Fruit fly (Drosophila melanogaster): ENCODE measurements around the gene CG10512.
A peak's percentile ranks its signal among the peaks of the same experiment; 100 is the strongest.

The CG10512 gene

dm6 chr3L:21202777-21203282 lies at the start of gene CG10512, which contains the start of the genes Targ1 and Targ2:
TSS of gene CG10512 (plus strand) at chr3L:21202920.
TSS of gene Targ1 (minus strand) at chr3L:21202882.
TSS of gene Targ2 (minus strand) at chr3L:21203232.
- TF ChIP-seq Eip93F (GFP tag; optimal IDR thresholded peaks at IDR 0.05) (no peak), CG1621 (tag; optimal IDR thresholded peaks at IDR 0.05) (no peak), spab (GFP tag; optimal IDR thresholded peaks at IDR 0.05) (no peak), esn (GFP tag; optimal IDR thresholded peaks at IDR 0.05) (no peak), Hr4 (GFP tag; optimal IDR thresholded peaks at IDR 0.05) (no peak), CG6276 (GFP tag; optimal IDR thresholded peaks at IDR 0.05) (peak; percentile 41), CG6792 (GFP tag; optimal IDR thresholded peaks at IDR 0.05) (no peak), fkh (GFP tag; optimal IDR thresholded peaks at IDR 0.05) (peak; percentile 19), CG7368 (GFP tag; optimal IDR thresholded peaks at IDR 0.05) (no peak), CG6854 (GFP tag; optimal IDR thresholded peaks at IDR 0.05) (no peak), CG8119 (GFP tag; IDR thresholded peaks at IDR 0.05) (no peak), CG15336 (GFP tag; IDR thresholded peaks at IDR 0.05) (no peak), Eip78C (GFP tag) (peak; percentile 75), CG9139 (GFP tag; optimal IDR thresholded peaks at IDR 0.05) (no peak), vri (GFP tag; optimal IDR thresholded peaks at IDR 0.05) (no peak), CG3919 (GFP tag; optimal IDR thresholded peaks at IDR 0.05) (no peak), CG6163 (GFP tag; IDR thresholded peaks at IDR 0.05) (peak; percentile 30; the same call in 1 of the 3 replicates), pdm3 (GFP tag; optimal IDR thresholded peaks at IDR 0.05) (no peak), CG4318 (GFP tag; optimal IDR thresholded peaks at IDR 0.05) (no peak), salr (GFP tag; optimal IDR thresholded peaks at IDR 0.05) (no peak), CG11294 (GFP tag; IDR thresholded peaks at IDR 0.05) (no peak), dac (GFP tag; optimal IDR thresholded peaks at IDR 0.05) (no peak), CG31627 (GFP tag; optimal IDR thresholded peaks at IDR 0.05) (no peak), CG8632 (GFP tag; optimal IDR thresholded peaks at IDR 0.05) (no peak), ss (GFP tag; optimal IDR thresholded peaks at IDR 0.05) (peak; percentile 6 to 56), dsx (GFP tag; optimal IDR thresholded peaks at IDR 0.05; ENCODE audit: poor library complexity, severe bottlenecking) (no peak), eg (GFP tag; IDR thresholded peaks at IDR 0.05) (no peak), CG3032 (tag; optimal IDR thresholded peaks at IDR 0.05) (no peak), CG8319 (GFP tag; optimal IDR thresholded peaks at IDR 0.05) (no peak), Blimp-1 (GFP tag; optimal IDR thresholded peaks at IDR 0.05) (peak; percentile 51), Smox (GFP tag; optimal IDR thresholded peaks at IDR 0.05) (no peak), Ets96B (tag; optimal IDR thresholded peaks at IDR 0.05) (no peak), CG11902 (GFP tag; optimal IDR thresholded peaks at IDR 0.05) (no peak), CG10631 (GFP tag; optimal IDR thresholded peaks at IDR 0.05) (no peak), net (GFP tag; optimal IDR thresholded peaks at IDR 0.05) (no peak)

- TF ChIP-seq spab (GFP tag; optimal IDR thresholded peaks at IDR 0.05) = peak; percentile 68
- peak; percentile 87 for TF ChIP-seq CG6276 (GFP tag; optimal IDR thresholded peaks at IDR 0.05)
- TF ChIP-seq CG6808 (GFP tag; optimal IDR thresholded peaks at IDR 0.05) = peak; percentile 73
- peak; percentile 76 for TF ChIP-seq CG8632 (GFP tag; optimal IDR thresholded peaks at IDR 0.05)
- TF ChIP-seq CG7368 (GFP tag; optimal IDR thresholded peaks at IDR 0.05) = peak; percentile 89
- peak; percentile 86 for TF ChIP-seq CG31627 (GFP tag; optimal IDR thresholded peaks at IDR 0.05)
- peak; percentile 73 for TF ChIP-seq vri (GFP tag; optimal IDR thresholded peaks at IDR 0.05)
- no peak for TF ChIP-seq Eip93F (GFP tag; optimal IDR thresholded peaks at IDR 0.05)
- TF ChIP-seq Ets21C (GFP tag; optimal IDR thresholded peaks at IDR 0.05) = peak; percentile 80
- peak; percentile 24 to 59 for TF ChIP-seq salr (GFP tag; optimal IDR thresholded peaks at IDR 0.05)
- TF ChIP-seq fd59A (GFP tag; optimal IDR thresholded peaks at IDR 0.05) = peak; percentile 63
- TF ChIP-seq Sox15 (GFP tag; optimal IDR thresholded peaks at IDR 0.05) = peak; percentile 77
- TF ChIP-seq CG8319 (GFP tag; optimal IDR thresholded peaks at IDR 0.05) = peak; percentile 82
- peak; percentile 92 for TF ChIP-seq CG6163 (GFP tag; IDR thresholded peaks at IDR 0.05)
- TF ChIP-seq CG3032 (tag; optimal IDR thresholded peaks at IDR 0.05) = peak; percentile 81
- peak; percentile 38 for TF ChIP-seq Hr38 (GFP tag; optimal IDR thresholded peaks at IDR 0.05)
- peak; percentile 91 for TF ChIP-seq eg (GFP tag; IDR thresholded peaks at IDR 0.05)
- TF ChIP-seq fkh (GFP tag; optimal IDR thresholded peaks at IDR 0.05) = peak; percentile 96
- TF ChIP-seq CG34406 (GFP tag; optimal IDR thresholded peaks at IDR 0.05) = peak; percentile 75
- peak; percentile 94 for TF ChIP-seq Eip78C (GFP tag)
- TF ChIP-seq lz (GFP tag; optimal IDR thresholded peaks at IDR 0.05) = peak; percentile 87
- peak; percentile 94 for TF ChIP-seq CG11902 (GFP tag; optimal IDR thresholded peaks at IDR 0.05)
- TF ChIP-seq OdsH (GFP tag; optimal IDR thresholded peaks at IDR 0.05) = peak; percentile 86
- peak; percentile 91 for TF ChIP-seq Hr4 (GFP tag; optimal IDR thresholded peaks at IDR 0.05)
- peak; percentile 78 for TF ChIP-seq CG9139 (GFP tag; optimal IDR thresholded peaks at IDR 0.05)
- peak; percentile 77 to 85 for TF ChIP-seq ss (GFP tag; optimal IDR thresholded peaks at IDR 0.05)
- TF ChIP-seq Sox102F (GFP tag; optimal IDR thresholded peaks at IDR 0.05) = peak; percentile 81
- peak; percentile 85 for TF ChIP-seq CG6792 (GFP tag; optimal IDR thresholded peaks at IDR 0.05)
- peak; percentile 81 for TF ChIP-seq Sox14 (GFP tag; optimal IDR thresholded peaks at IDR 0.05)
- TF ChIP-seq CG1621 (tag; optimal IDR thresholded peaks at IDR 0.05) = peak; percentile 78
- peak; percentile 82 for TF ChIP-seq CG4318 (GFP tag; optimal IDR thresholded peaks at IDR 0.05)
- peak; percentile 86 for TF ChIP-seq Hr39 (GFP tag; optimal IDR thresholded peaks at IDR 0.05)
- TF ChIP-seq CG11294 (GFP tag; IDR thresholded peaks at IDR 0.05) = peak; percentile 82
- peak; percentile 81 for TF ChIP-seq CG10631 (GFP tag; optimal IDR thresholded peaks at IDR 0.05)
These were observed 30.8 kb upstream of the CG10512 start, which contains the start of gene Ac78C for dm6 chr3L:21171905-21172304. TSS of gene Ac78C (minus strand) at chr3L:21171930.
